Worm (Caenorhabditis elegans) whole organism, midembryonic: Measurements from ENCODE around the gene clp-6.
A peak's percentile ranks its signal among the peaks of the same experiment; 100 is the strongest.

Experiments
- T22C8.4 ChIP-seq: fragments of 200-800 bp; sonication (Bioruptor generic); IDR thresholded peaks from 2 replicates; pipeline ENCODE4 v1.3.6; 2022; ENCODE audit warnings: missing genetic modification characterization, missing compliant biosample characterization
- cog-1 ChIP-seq: sonication (generic microtip); optimal IDR thresholded peaks from 2 replicates; lab custom pipeline; 2016; ENCODE audit warnings: missing genetic modification characterization, missing compliant biosample characterization
- flt-1 ChIP-seq: fragments of 200-800 bp; sonication (Bioruptor generic); IDR thresholded peaks from 2 replicates; pipeline ENCODE4 v1.3.6; 2022; ENCODE audit warnings: missing genetic modification characterization, missing compliant biosample characterization
- klf-2 ChIP-seq: fragments of 200-800 bp; sonication (Bioruptor generic); conservative IDR thresholded peaks from 2 replicates; pipeline ENCODE4 v1.3.6; 2022; ENCODE audit warnings: missing genetic modification reagents, missing genetic modification characterization, missing compliant biosample characterization
- med-1 ChIP-seq: sonication (generic microtip); optimal IDR thresholded peaks from 2 replicates; lab custom pipeline; 2017; ENCODE audit warnings: missing genetic modification characterization, mild to moderate bottlenecking, missing compliant biosample characterization, antibody characterized with exemption, missing genetic modification reagents; ENCODE audit not compliant: insufficient read depth
- ref-1 ChIP-seq: fragments of 200-800 bp; sonication (Bioruptor generic); conservative IDR thresholded peaks from 2 replicates; pipeline ENCODE4 v1.3.6; 2022; ENCODE audit warnings: missing genetic modification reagents, missing genetic modification characterization, missing compliant biosample characterization
- tab-1 ChIP-seq: fragments of 200-800 bp; sonication (Bioruptor generic); IDR thresholded peaks from 2 replicates; pipeline ENCODE4 v1.3.6; 2022; ENCODE audit warnings: missing genetic modification characterization, missing compliant biosample characterization
- ztf-23 ChIP-seq: fragments of 200-800 bp; sonication (Bioruptor generic); IDR thresholded peaks from 2 replicates; pipeline ENCODE4 v1.3.6; 2022; ENCODE audit warnings: missing genetic modification reagents, missing genetic modification characterization, missing compliant biosample characterization
- ztf-29 ChIP-seq: fragments of 200-800 bp; sonication (Bioruptor generic); IDR thresholded peaks from 2 replicates; pipeline ENCODE4 v1.3.6; 2022; ENCODE audit warnings: missing genetic modification reagents, missing genetic modification characterization, missing compliant biosample characterization

The clp-6 gene

ce11 chrIV:1437625-1438024, 2.8 kb upstream of the clp-6 start:
- TF ChIP-seq T22C8.4 (GFP tag; lab: Robert Waterston, UW), result peak; percentile 37; the same call in 1 of the 2 replicates
- TF ChIP-seq ref-1 (GFP tag; lab: Robert Waterston, UW), result no peak

- no peak for TF ChIP-seq klf-2 (GFP tag; lab: Robert Waterston, UW)
- TF ChIP-seq T22C8.4 (GFP tag; lab: Robert Waterston, UW), result peak; percentile 97
These were observed 320 bp upstream of the clp-6 start for ce11 chrIV:1435159-1435558.

ce11 chrIV:1433978-1434377, 861 bp downstream of the clp-6 start:
- no peak for TF ChIP-seq ztf-23
- TF ChIP-seq T22C8.4 (GFP tag; lab: Robert Waterston, UW), result 0 out of 2 replicates have a peak, but pooled peaks have one; percentile 48
- no peak for TF ChIP-seq tab-1 (GFP tag; lab: Robert Waterston, UW)
- TF ChIP-seq klf-2 (GFP tag; lab: Robert Waterston, UW), result no peak
- no peak for TF ChIP-seq cog-1 (tag; lab: Kevin White, UChicago)
- TF ChIP-seq ref-1 (GFP tag; lab: Robert Waterston, UW), result no peak
- no peak for TF ChIP-seq flt-1
- TF ChIP-seq ztf-29 (GFP tag; lab: Robert Waterston, UW), result no peak
- no peak for TF ChIP-seq med-1 (GFP tag; lab: Kevin White, UChicago)

- TF ChIP-seq ztf-29 (GFP tag; lab: Robert Waterston, UW), result no peak
- no peak for TF ChIP-seq med-1 (GFP tag; lab: Kevin White, UChicago)
- no peak for TF ChIP-seq ref-1 (GFP tag; lab: Robert Waterston, UW)
- TF ChIP-seq cog-1 (tag; lab: Kevin White, UChicago), result no peak
- TF ChIP-seq ztf-23, result no peak
These were observed 4.6 kb downstream of the clp-6 start, which contains the start of gene Y77E11A.23 for ce11 chrIV:1430261-1430660. Gene Y77E11A.23, minus strand, starts transcription at chrIV:1430367.

ce11 chrIV:1427283-1427682, 7.6 kb downstream of the clp-6 start, which contains the start of gene clec-171:
Gene clec-171, minus strand, starts transcription at chrIV:1427383.
- no peak for TF ChIP-seq ztf-23
- no peak for TF ChIP-seq cog-1 (tag; lab: Kevin White, UChicago)
- no peak for TF ChIP-seq ref-1 (GFP tag; lab: Robert Waterston, UW)
- TF ChIP-seq klf-2 (GFP tag; lab: Robert Waterston, UW), result no peak

ce11 chrIV:1424962-1425361, 9.9 kb downstream of the clp-6 start, which contains the start of gene Y77E11A.8:
Gene Y77E11A.8, minus strand, starts transcription at chrIV:1425062.
- no peak for TF ChIP-seq med-1 (GFP tag; lab: Kevin White, UChicago)
- no peak for TF ChIP-seq ztf-23
- no peak for TF ChIP-seq klf-2 (GFP tag; lab: Robert Waterston, UW)
- no peak for TF ChIP-seq T22C8.4 (GFP tag; lab: Robert Waterston, UW)
- TF ChIP-seq ref-1 (GFP tag; lab: Robert Waterston, UW), result no peak
- no peak for TF ChIP-seq tab-1 (GFP tag; lab: Robert Waterston, UW)
- no peak for TF ChIP-seq ztf-29 (GFP tag; lab: Robert Waterston, UW)
- no peak for TF ChIP-seq cog-1 (tag; lab: Kevin White, UChicago)
- TF ChIP-seq flt-1, result no peak

ce11 chrIV:1420603-1421002, 14.2 kb downstream of the clp-6 start, which contains the start of gene jtr-1:
Gene jtr-1, plus strand, starts transcription at chrIV:1420929.
- TF ChIP-seq ztf-29 (GFP tag; lab: Robert Waterston, UW) (no peak), T22C8.4 (GFP tag; lab: Robert Waterston, UW) (no peak), ztf-23 (no peak), cog-1 (tag; lab: Kevin White, UChicago) (no peak), flt-1 (no peak), med-1 (GFP tag; lab: Kevin White, UChicago) (no peak), ref-1 (GFP tag; lab: Robert Waterston, UW) (no peak)

ce11 chrIV:1419795-1420509, 14.9 kb downstream of the clp-6 start, which contains the start of gene Y77E11A.7:
Gene Y77E11A.7, minus strand, starts transcription at chrIV:1419849.
- TF ChIP-seq klf-2 (GFP tag; lab: Robert Waterston, UW) (no peak), T22C8.4 (GFP tag; lab: Robert Waterston, UW) (peak; percentile 61), ref-1 (GFP tag; lab: Robert Waterston, UW) (no peak), ztf-29 (GFP tag; lab: Robert Waterston, UW) (peak; percentile 51; the same call in 1 of the 2 replicates), med-1 (GFP tag; lab: Kevin White, UChicago) (no peak), ztf-23 (peak; percentile 73; the same call in 1 of the 2 replicates), tab-1 (GFP tag; lab: Robert Waterston, UW) (no peak), flt-1 (peak; percentile 77), cog-1 (tag; lab: Kevin White, UChicago) (peak; percentile 73)

ce11 chrIV:1409941-1410340, 24.9 kb downstream of the clp-6 start, which contains the start of gene rpc-11:
Gene rpc-11, minus strand, starts transcription at chrIV:1410041.
- TF ChIP-seq T22C8.4 (GFP tag; lab: Robert Waterston, UW), result no peak
- TF ChIP-seq ztf-29 (GFP tag; lab: Robert Waterston, UW), result no peak
- TF ChIP-seq cog-1 (tag; lab: Kevin White, UChicago), result no peak
- no peak for TF ChIP-seq flt-1
- TF ChIP-seq klf-2 (GFP tag; lab: Robert Waterston, UW), result no peak
- TF ChIP-seq tab-1 (GFP tag; lab: Robert Waterston, UW), result no peak

- TF ChIP-seq med-1 (GFP tag; lab: Kevin White, UChicago) (no peak), klf-2 (GFP tag; lab: Robert Waterston, UW) (no peak), cog-1 (tag; lab: Kevin White, UChicago) (no peak), ref-1 (GFP tag; lab: Robert Waterston, UW) (no peak), T22C8.4 (GFP tag; lab: Robert Waterston, UW) (no peak; the same call in 1 of the 2 replicates), ztf-29 (GFP tag; lab: Robert Waterston, UW) (no peak), tab-1 (GFP tag; lab: Robert Waterston, UW) (no peak), ztf-23 (no peak), flt-1 (no peak)
These were observed 26.1 kb downstream of the clp-6 start for ce11 chrIV:1408718-1409117.
